Fruit fly (Drosophila melanogaster) whole organism, embryonic: ENCODE measurements around the gene CG7080.
A peak's percentile ranks its signal among the peaks of the same experiment; 100 is the strongest.

Experiments used
- Ada2b ChIP-seq: fragments of 200-800 bp; sonication (Bioruptor generic); IDR thresholded peaks from 2 replicates; pipeline ENCODE4 v1.3.6; 2022; ENCODE audit warnings: missing biosample characterization, missing genetic modification characterization
- BEAF-32 ChIP-seq: fragments of 200-800 bp; sonication (Bioruptor generic); optimal IDR thresholded peaks from 3 replicates; lab custom pipeline; 2017; ENCODE audit warnings: missing biosample characterization, missing genetic modification characterization, mild to moderate bottlenecking, moderate library complexity, missing genetic modification reagents
- CG10959 ChIP-seq: fragments of 200-800 bp; sonication (Bioruptor generic); IDR thresholded peaks from 2 replicates; pipeline ENCODE4 v1.3.6; 2022; ENCODE audit warnings: missing biosample characterization, missing genetic modification characterization
- CG12104 ChIP-seq: fragments of 200-800 bp; sonication (Bioruptor generic); optimal IDR thresholded peaks from 3 replicates; lab custom pipeline; 2016; ENCODE audit warnings: missing biosample characterization, missing genetic modification characterization
- CG12299 ChIP-seq: fragments of 200-800 bp; sonication (Bioruptor generic); optimal IDR thresholded peaks from 2 replicates; lab custom pipeline; 2018; ENCODE audit warnings: missing biosample characterization, mild to moderate bottlenecking, missing genetic modification characterization
- CG14667 ChIP-seq: fragments of 200-800 bp; sonication (Bioruptor generic); IDR thresholded peaks from 2 replicates; pipeline ENCODE4 v1.3.6; 2022; ENCODE audit warnings: missing biosample characterization, missing genetic modification characterization
- CG16815 ChIP-seq: fragments of 200-800 bp; sonication (Bioruptor generic); optimal IDR thresholded peaks from 3 replicates; lab custom pipeline; 2017; ENCODE audit warnings: missing biosample characterization, mild to moderate bottlenecking, missing genetic modification characterization
- CG17359 ChIP-seq: fragments of 200-800 bp; sonication (Bioruptor generic); optimal IDR thresholded peaks from 3 replicates; lab custom pipeline; 2018; ENCODE audit warnings: missing biosample characterization, mild to moderate bottlenecking, missing genetic modification characterization, moderate library complexity
- CG1792 ChIP-seq: fragments of 200-800 bp; sonication (Bioruptor generic); optimal IDR thresholded peaks from 2 replicates; lab custom pipeline; 2016; ENCODE audit warnings: missing biosample characterization, missing genetic modification characterization
- CG2199 ChIP-seq: fragments of 200-800 bp; sonication (Bioruptor generic); IDR thresholded peaks from 3 replicates; pipeline ENCODE4 v1.3.6; 2022; ENCODE audit warnings: missing biosample characterization, missing genetic modification characterization
- CG2202 ChIP-seq: fragments of 200-800 bp; sonication (Bioruptor generic); optimal IDR thresholded peaks from 2 replicates; lab custom pipeline; 2018; ENCODE audit warnings: missing biosample characterization, mild to moderate bottlenecking, missing genetic modification characterization
- CG2712 ChIP-seq: fragments of 200-800 bp; optimal IDR thresholded peaks from 3 replicates; lab custom pipeline; 2019; ENCODE audit warnings: missing biosample characterization, mild to moderate bottlenecking, missing genetic modification characterization, moderate library complexity
- CG32772 ChIP-seq: fragments of 200-800 bp; sonication (Bioruptor generic); IDR thresholded peaks from 2 replicates; pipeline ENCODE4 v1.3.6; 2022; ENCODE audit warnings: missing biosample characterization, missing genetic modification characterization
- CG3407 ChIP-seq: fragments of 200-800 bp; sonication (Bioruptor generic); optimal IDR thresholded peaks from 2 replicates; lab custom pipeline; 2018; ENCODE audit warnings: missing biosample characterization, mild to moderate bottlenecking, missing genetic modification characterization
- CG4424 ChIP-seq: fragments of 200-800 bp; sonication (Bioruptor generic); optimal IDR thresholded peaks from 3 replicates; lab custom pipeline; 2016; ENCODE audit warnings: missing biosample characterization, missing genetic modification characterization
- CG6765 ChIP-seq: fragments of 200-800 bp; sonication (Bioruptor generic); optimal IDR thresholded peaks from 3 replicates; lab custom pipeline; 2017; ENCODE audit warnings: missing biosample characterization, mild to moderate bottlenecking, missing genetic modification characterization
- CG7556 ChIP-seq: fragments of 200-800 bp; sonication (Bioruptor generic); optimal IDR thresholded peaks from 2 replicates; lab custom pipeline; 2017; ENCODE audit warnings: missing biosample characterization, mild to moderate bottlenecking, missing genetic modification characterization
- CG8281 ChIP-seq: fragments of 200-800 bp; sonication (Bioruptor generic); optimal IDR thresholded peaks from 2 replicates; lab custom pipeline; 2018; ENCODE audit warnings: missing biosample characterization, mild to moderate bottlenecking, missing genetic modification characterization, moderate library complexity
- Chrac-16 ChIP-seq: fragments of 200-800 bp; sonication (Bioruptor generic); optimal IDR thresholded peaks from 3 replicates; lab custom pipeline; 2016; ENCODE audit warnings: missing biosample characterization, missing genetic modification characterization
- Drgx ChIP-seq: fragments of 200-800 bp; sonication (Bioruptor generic); IDR thresholded peaks from 2 replicates; pipeline ENCODE4 v1.3.6; 2022; ENCODE audit warnings: missing biosample characterization, missing genetic modification characterization
- Ets65A ChIP-seq: fragments of 200-800 bp; sonication (Bioruptor generic); peaks from one replicate; lab custom pipeline; 2016; ENCODE audit warnings: missing biosample characterization, missing genetic modification characterization
- Fer1 ChIP-seq: fragments of 200-800 bp; sonication (Bioruptor generic); optimal IDR thresholded peaks from 2 replicates; lab custom pipeline; 2017; ENCODE audit warnings: missing biosample characterization, mild to moderate bottlenecking, missing genetic modification characterization
- GATAe ChIP-seq: fragments of 200-800 bp; sonication (Bioruptor generic); conservative IDR thresholded peaks from 2 replicates; pipeline ENCODE4 v1.3.6; 2022; ENCODE audit warnings: missing biosample characterization, missing genetic modification characterization
- HLHmδ ChIP-seq: fragments of 200-800 bp; sonication (Bioruptor generic); optimal IDR thresholded peaks from 2 replicates; lab custom pipeline; 2018; ENCODE audit warnings: missing biosample characterization, mild to moderate bottlenecking, missing genetic modification characterization, moderate library complexity
- Hand ChIP-seq: fragments of 200-800 bp; sonication (Bioruptor generic); optimal IDR thresholded peaks from 2 replicates; lab custom pipeline; 2017; ENCODE audit warnings: mild to moderate bottlenecking, missing biosample characterization, missing genetic modification reagents, missing genetic modification characterization
- Hmx ChIP-seq: fragments of 200-800 bp; sonication (Bioruptor generic); optimal IDR thresholded peaks from 2 replicates; lab custom pipeline; 2016; ENCODE audit warnings: missing biosample characterization, missing genetic modification characterization
- Hr51 ChIP-seq, 2 experiments: fragments of 200-800 bp; sonication (Bioruptor generic); optimal IDR thresholded peaks; 2 replicates in 1 of 2; 3 replicates in 1 of 2; lab custom pipeline; 2016 to 2018; ENCODE audit warnings: missing biosample characterization in 2 of 2, missing genetic modification characterization in 2 of 2, mild to moderate bottlenecking in 1 of 2, moderate library complexity in 1 of 2
- Jarid2 ChIP-seq: fragments of 200-800 bp; sonication (Bioruptor generic); optimal IDR thresholded peaks from 3 replicates; lab custom pipeline; 2017; ENCODE audit warnings: mild to moderate bottlenecking, missing biosample characterization, missing genetic modification reagents, missing genetic modification characterization
- Lpt ChIP-seq: fragments of >200 bp; optimal IDR thresholded peaks from 2 replicates; lab custom pipeline; 2018; ENCODE audit warnings: missing biosample characterization, missing genetic modification characterization
- Oli ChIP-seq: fragments of 200-800 bp; sonication (Bioruptor generic); optimal IDR thresholded peaks from 2 replicates; lab custom pipeline; 2018; ENCODE audit warnings: missing biosample characterization, mild to moderate bottlenecking, missing genetic modification characterization, moderate library complexity
- Optix ChIP-seq: fragments of 200-800 bp; sonication (Bioruptor generic); IDR thresholded peaks from 3 replicates; pipeline ENCODE4 v1.3.6; 2022; ENCODE audit warnings: missing biosample characterization, missing genetic modification characterization
- PHDP ChIP-seq: fragments of 200-800 bp; sonication (Bioruptor generic); optimal IDR thresholded peaks from 3 replicates; lab custom pipeline; 2018; ENCODE audit warnings: missing biosample characterization, mild to moderate bottlenecking, missing genetic modification characterization, moderate library complexity
- Sry-δ ChIP-seq: fragments of 200-800 bp; sonication (Bioruptor generic); optimal IDR thresholded peaks from 2 replicates; lab custom pipeline; 2016; ENCODE audit warnings: missing biosample characterization, missing genetic modification characterization
- YL-1 ChIP-seq: fragments of 200-800 bp; sonication (Bioruptor generic); optimal IDR thresholded peaks from 3 replicates; lab custom pipeline; 2017; ENCODE audit warnings: missing biosample characterization, mild to moderate bottlenecking, missing genetic modification characterization
- ab ChIP-seq: fragments of 200-800 bp; sonication (Bioruptor generic); optimal IDR thresholded peaks from 2 replicates; lab custom pipeline; 2016; ENCODE audit warnings: missing biosample characterization, missing genetic modification characterization
- aop ChIP-seq: fragments of 200-800 bp; sonication (Bioruptor generic); IDR thresholded peaks from 2 replicates; pipeline ENCODE4 v1.3.6; 2022; ENCODE audit warnings: missing biosample characterization, missing genetic modification characterization
- br ChIP-seq: fragments of >200 bp; optimal IDR thresholded peaks from 2 replicates; lab custom pipeline; 2017
- crp ChIP-seq, 2 experiments: fragments of 200-800 bp; sonication (Bioruptor generic); optimal IDR thresholded peaks; 2 replicates in 1 of 2; 3 replicates in 1 of 2; lab custom pipeline; 2017; ENCODE audit warnings: missing biosample characterization in 2 of 2, missing genetic modification characterization in 2 of 2, mild to moderate bottlenecking in 1 of 2, moderate library complexity in 1 of 2
- disco-r ChIP-seq: fragments of 200-800 bp; sonication (Bioruptor generic); optimal IDR thresholded peaks from 2 replicates; lab custom pipeline; 2016; ENCODE audit warnings: missing biosample characterization, missing genetic modification characterization
- eve ChIP-seq, 2 experiments: fragments of >200 bp; optimal IDR thresholded peaks; 2 replicates each; lab custom pipeline; 2017; ENCODE audit warnings: missing biosample characterization in 2 of 2, missing genetic modification characterization in 2 of 2
- fd64A ChIP-seq: fragments of 200-800 bp; sonication (Bioruptor generic); optimal IDR thresholded peaks from 3 replicates; lab custom pipeline; 2018; ENCODE audit warnings: missing biosample characterization, mild to moderate bottlenecking, missing genetic modification characterization
- fru ChIP-seq: fragments of >200 bp; optimal IDR thresholded peaks from 2 replicates; lab custom pipeline; 2017
- inv ChIP-seq: fragments of 200-800 bp; sonication (Bioruptor generic); IDR thresholded peaks from 2 replicates; pipeline ENCODE4 v1.3.6; 2022; ENCODE audit warnings: missing biosample characterization, missing genetic modification characterization; ENCODE audit not compliant: partially characterized antibody
- knrl ChIP-seq: fragments of 200-800 bp; sonication (Bioruptor generic); IDR thresholded peaks from 3 replicates; pipeline ENCODE4 v1.3.6; 2022; ENCODE audit warnings: missing biosample characterization, missing genetic modification characterization; ENCODE audit not compliant: partially characterized antibody
- luna ChIP-seq: fragments of 200-800 bp; sonication (Bioruptor generic); optimal IDR thresholded peaks from 2 replicates; lab custom pipeline; 2016; ENCODE audit warnings: missing biosample characterization, missing genetic modification characterization
- odd ChIP-seq: fragments of 200-800 bp; sonication (Bioruptor generic); optimal IDR thresholded peaks from 2 replicates; lab custom pipeline; 2017; ENCODE audit warnings: missing biosample characterization, mild to moderate bottlenecking, missing genetic modification characterization
- pnt ChIP-seq: fragments of 200-800 bp; sonication (Bioruptor generic); optimal IDR thresholded peaks from 3 replicates; lab custom pipeline; 2016; ENCODE audit warnings: missing biosample characterization, missing genetic modification characterization
- row ChIP-seq: fragments of 200-800 bp; sonication (Bioruptor generic); IDR thresholded peaks from 3 replicates; pipeline ENCODE4 v1.3.6; 2022; ENCODE audit warnings: missing biosample characterization, missing genetic modification characterization
- slp2 ChIP-seq: fragments of 200-800 bp; sonication (Bioruptor generic); optimal IDR thresholded peaks from 2 replicates; lab custom pipeline; 2016; ENCODE audit warnings: missing biosample characterization, missing genetic modification characterization
- tin ChIP-seq: fragments of 200-800 bp; sonication (Bioruptor generic); optimal IDR thresholded peaks from 3 replicates; lab custom pipeline; 2016; ENCODE audit warnings: missing biosample characterization, missing genetic modification characterization

CG7080 gene

DNA sequence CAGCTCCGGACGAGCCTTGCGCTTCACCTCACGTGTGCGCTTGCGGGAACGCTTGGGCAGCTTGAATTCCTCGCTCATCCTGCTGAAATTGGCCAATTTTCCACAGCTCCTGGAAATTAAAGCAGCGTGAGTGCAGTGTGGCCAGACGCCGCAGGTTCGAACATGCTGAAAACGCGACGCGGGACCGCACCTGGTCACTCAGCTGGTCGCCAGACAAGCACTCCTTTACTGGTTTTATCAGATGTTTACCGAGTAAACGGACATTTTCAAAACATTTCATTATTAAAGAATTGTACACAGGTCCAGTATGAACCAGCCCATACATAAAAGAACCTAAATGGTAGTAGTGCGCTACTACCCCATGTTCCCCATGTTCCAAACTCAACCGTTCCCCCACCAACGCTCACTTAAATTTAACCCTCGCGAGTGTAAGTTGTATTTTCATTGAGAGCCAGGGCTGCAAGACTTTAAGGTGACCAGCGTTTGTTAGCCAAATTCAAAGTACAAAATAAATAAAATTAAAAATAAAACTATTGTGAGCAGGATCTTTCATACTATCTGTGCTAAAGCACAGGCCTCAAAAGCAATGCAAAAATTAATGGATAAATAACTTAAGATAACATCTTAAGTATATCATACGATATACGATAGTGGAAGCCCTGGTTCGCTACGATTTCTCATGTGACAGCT, 33.3 kb downstream of the CG7080 start, which contains the start of the genes JMJD6, CG7071 and Muted:
Gene JMJD6, minus strand, starts transcription at position 154 of the 690 bp plus-strand sequence.
Gene CG7071, plus strand, starts transcription at position 403 of the 690 bp plus-strand sequence.
Gene Muted, plus strand, starts transcription at position 403 of the 690 bp plus-strand sequence.
- TF ChIP-seq br (no peak), Optix (GFP tag; lab: Robert Waterston, UW) (peak; percentile 88), Drgx (GFP tag; lab: Robert Waterston, UW) (peak; percentile 85), Ets65A (GFP tag; lab: Kevin White, UChicago) (peak; percentile 98), CG2202 (peak; percentile 84), Hr51 (GFP tag; optimal IDR thresholded peaks at IDR 0.05; lab: Kevin White, UChicago) (peak; percentile 89 to 94), eve (GFP tag; optimal IDR thresholded peaks at IDR 0.05; lab: Kevin White, UChicago) (no peak), CG16815 (GFP tag; lab: Kevin White, UChicago) (peak; percentile 90), CG3407 (peak; percentile 64), pnt (GFP tag; lab: Kevin White, UChicago) (peak; percentile 89), CG1792 (peak; percentile 65), odd (peak; percentile 76), BEAF-32 (peak; percentile 90), YL-1 (GFP tag; lab: Kevin White, UChicago) (peak; percentile 96), GATAe (GFP tag; lab: Robert Waterston, UW) (peak; percentile 85), Hmx (peak; percentile 73), disco-r (GFP tag; lab: Kevin White, UChicago) (peak; percentile 76), Fer1 (GFP tag; lab: Kevin White, UChicago) (peak; percentile 92), CG14667 (GFP tag; lab: Robert Waterston, UW) (peak; percentile 89), CG12299 (tag; lab: Kevin White, UChicago) (peak; percentile 91), CG4424 (peak; percentile 94), Ada2b (GFP tag; lab: Robert Waterston, UW) (peak; percentile 89), knrl (peak; percentile 86), PHDP (tag; lab: Kevin White, UChicago) (peak; percentile 92), tin (GFP tag; lab: Kevin White, UChicago) (peak; percentile 96), crp (GFP tag; optimal IDR thresholded peaks at IDR 0.05; lab: Kevin White, UChicago) (peak; percentile 50 to 86), ab (peak; percentile 70), inv (GFP tag; lab: Robert Waterston, UW) (peak; percentile 74), CG8281 (tag; lab: Kevin White, UChicago) (peak; percentile 63), fru (lab: Kevin White, UChicago) (no peak), Hand (GFP tag; lab: Kevin White, UChicago) (peak; percentile 75), Jarid2 (GFP tag; lab: Kevin White, UChicago) (peak; percentile 41), Lpt (GFP tag; lab: Kevin White, UChicago) (no peak), CG12104 (peak; percentile 91), slp2 (GFP tag; lab: Kevin White, UChicago) (peak; percentile 82), CG6765 (GFP tag; lab: Kevin White, UChicago) (peak; percentile 81), CG2712 (peak; percentile 87), HLHmδ (GFP tag; lab: Kevin White, UChicago) (no peak), CG7556 (GFP tag; lab: Kevin White, UChicago) (peak; percentile 85), CG17359 (peak; percentile 90), CG2199 (GFP tag; lab: Robert Waterston, UW) (0 out of 3 replicates have a peak, but pooled peaks have one; percentile 62), Oli (tag; lab: Kevin White, UChicago) (peak; percentile 82), row (GFP tag; lab: Robert Waterston, UW) (peak; percentile 98), aop (GFP tag; lab: Robert Waterston, UW) (peak; percentile 66; the same call in 1 of the 2 replicates), Chrac-16 (GFP tag; lab: Kevin White, UChicago) (peak; percentile 92), luna (GFP tag; lab: Kevin White, UChicago) (peak; percentile 34), fd64A (GFP tag; lab: Kevin White, UChicago) (peak; percentile 26), CG10959 (GFP tag; lab: Robert Waterston, UW) (peak; percentile 95), CG32772 (GFP tag; lab: Robert Waterston, UW) (peak; percentile 86), Sry-δ (GFP tag; lab: Kevin White, UChicago) (peak; percentile 71)
